Fruit fly (Drosophila melanogaster) Kc167 (cell line): Measurements from ENCODE around the gene CG43922.

ENCODE experiments used
- Sin3A ChIP-seq: fragments of >200 bp; optimal IDR thresholded peaks from 2 replicates; lab custom pipeline; 2018; ENCODE audit warnings: missing external identifiers
- insv ChIP-seq: fragments of >200 bp; optimal IDR thresholded peaks from 3 replicates; lab custom pipeline; 2018; ENCODE audit warnings: missing external identifiers
- psq ChIP-seq: fragments of >200 bp; optimal IDR thresholded peaks from 2 replicates; lab custom pipeline; 2017; ENCODE audit warnings: missing external identifiers

dm6 chr2L:6319068-6319467, 10.5 kb upstream of the CG43922 start:
- TF ChIP-seq insv (lab: Kevin White, UChicago) (no peak), Sin3A (lab: Kevin White, UChicago) (no peak), psq (no peak)
